Fruit fly (Drosophila melanogaster) whole organism, wandering third instar larva: ENCODE measurements around the gene bumpel.

ENCODE experiments used
- Abd-B ChIP-seq: fragments of >200 bp; optimal IDR thresholded peaks from 2 replicates; lab custom pipeline; 2017; ENCODE audit warnings: missing biosample characterization, missing genetic modification characterization
- Mio ChIP-seq: sonication (Bioruptor generic); optimal IDR thresholded peaks from 2 replicates; lab custom pipeline; 2016; ENCODE audit warnings: missing biosample characterization, missing genetic modification characterization
- br ChIP-seq: fragments of 200-800 bp; sonication (Bioruptor generic); optimal IDR thresholded peaks from 2 replicates; lab custom pipeline; 2016; ENCODE audit warnings: missing biosample characterization, missing genetic modification characterization
- dl ChIP-seq, 2 experiments: fragments of 175-275, 200-275 bp in 1 of 2; fragments of 200-275 bp in 1 of 2; sonication (Bioruptor generic); optimal IDR thresholded peaks; lab custom pipeline; 2018; ENCODE audit warnings: mild to moderate bottlenecking in 2 of 2, missing biosample characterization in 2 of 2, missing genetic modification characterization in 2 of 2, moderate library complexity in 2 of 2; ENCODE audit not compliant: partially characterized antibody in 2 of 2, insufficient read depth in 1 of 2
- ey ChIP-seq: fragments of 200-800 bp; sonication (Bioruptor generic); optimal IDR thresholded peaks from 2 replicates; lab custom pipeline; 2016; ENCODE audit warnings: missing biosample characterization, missing genetic modification characterization
- pan ChIP-seq: fragments of >200 bp; optimal IDR thresholded peaks from 2 replicates; lab custom pipeline; 2017
- psq ChIP-seq: fragments of 200-800 bp; sonication (Bioruptor generic); optimal IDR thresholded peaks from 3 replicates; lab custom pipeline; 2017; ENCODE audit warnings: missing biosample characterization, mild to moderate bottlenecking, missing genetic modification characterization, moderate library complexity
- tai ChIP-seq: sonication (Bioruptor generic); optimal IDR thresholded peaks from 2 replicates; lab custom pipeline; 2016; ENCODE audit warnings: missing biosample characterization, missing genetic modification characterization
- usp ChIP-seq: fragments of >200 bp; optimal IDR thresholded peaks from 2 replicates; lab custom pipeline; 2017; ENCODE audit warnings: missing biosample characterization, missing genetic modification characterization

DNA sequence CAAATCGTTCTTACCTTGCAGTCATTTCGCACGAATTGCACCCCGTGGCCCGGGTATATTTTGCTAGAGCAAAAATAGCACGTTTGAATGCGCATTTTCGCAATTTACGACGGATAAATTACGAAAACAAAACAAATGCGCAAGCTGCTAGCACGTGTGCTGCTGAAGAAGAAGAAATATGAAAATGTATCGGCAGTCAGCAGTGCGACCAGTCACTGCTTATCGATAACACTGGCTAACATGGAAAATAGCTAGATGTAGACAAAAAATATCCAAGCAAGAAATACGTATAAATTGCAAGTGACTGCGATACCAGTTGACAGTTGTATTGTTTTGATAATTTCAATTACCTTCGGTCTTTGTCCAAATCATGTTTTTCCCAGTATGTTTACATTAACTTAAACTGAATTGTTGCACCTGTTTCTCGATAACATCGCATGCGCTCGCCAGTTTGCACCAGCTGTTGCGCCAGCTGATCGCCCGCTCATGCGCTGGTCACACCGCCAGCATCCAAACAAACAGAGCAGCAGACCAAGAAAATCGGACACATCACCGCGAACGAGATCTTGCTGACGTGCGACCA, 13.0 kb upstream of the bumpel start, which contains the start of the genes RpL24-like and CG5276:
- TF ChIP-seq psq (GFP tag; lab: Kevin White, UChicago) (no peak), usp (no peak), dl (GFP tag; optimal IDR thresholded peaks at IDR 0.05; lab: Kevin White, UChicago; ENCODE audit: insufficient read depth in 1 of 2, partially characterized antibody in 2 of 2) (no peak), Abd-B (GFP tag; lab: Kevin White, UChicago) (no peak), Mio (GFP tag; lab: Kevin White, UChicago) (no peak), br (no peak), tai (GFP tag; lab: Kevin White, UChicago) (no peak), pan (lab: Kevin White, UChicago) (no peak), ey (no peak)
